Worm (Caenorhabditis elegans) whole organism, late embryonic: ENCODE data around the gene C31H1.5.
A peak's percentile ranks its signal among the peaks of the same experiment; 100 is the strongest.

ENCODE experiments used
- C38D4.7 ChIP-seq: fragments of 200-800 bp; sonication (Bioruptor generic); optimal IDR thresholded peaks from 2 replicates; lab custom pipeline; 2018; ENCODE audit warnings: mild to moderate bottlenecking, missing genetic modification characterization, moderate library complexity, missing compliant biosample characterization
- F13H6.1 ChIP-seq: sonication (generic microtip); optimal IDR thresholded peaks from 2 replicates; lab custom pipeline; 2016; ENCODE audit warnings: missing genetic modification characterization, missing compliant biosample characterization
- K02D7.2 ChIP-seq: sonication (generic microtip); optimal IDR thresholded peaks from 2 replicates; lab custom pipeline; 2017; ENCODE audit warnings: mild to moderate bottlenecking, missing genetic modification characterization, missing compliant biosample characterization
- Y22D7AL.16 ChIP-seq: sonication (generic microtip); optimal IDR thresholded peaks from 2 replicates; lab custom pipeline; 2016; ENCODE audit warnings: missing genetic modification characterization, missing compliant biosample characterization
- ahr-1 ChIP-seq: sonication (generic microtip); optimal IDR thresholded peaks from 2 replicates; lab custom pipeline; 2016; ENCODE audit warnings: missing genetic modification characterization, missing compliant biosample characterization
- ceh-14 ChIP-seq: sonication (generic microtip); optimal IDR thresholded peaks from 2 replicates; lab custom pipeline; 2016; ENCODE audit warnings: missing genotype, missing genetic modification characterization, missing compliant biosample characterization
- ceh-18 ChIP-seq: sonication (generic microtip); optimal IDR thresholded peaks from 2 replicates; lab custom pipeline; 2016; ENCODE audit warnings: missing genetic modification characterization, missing compliant biosample characterization
- ceh-19 ChIP-seq: fragments of 200-800 bp; sonication (Bioruptor generic); optimal IDR thresholded peaks from 2 replicates; lab custom pipeline; 2018; ENCODE audit warnings: mild to moderate bottlenecking, missing genetic modification characterization, missing compliant biosample characterization
- ceh-2 ChIP-seq: sonication (generic microtip); optimal IDR thresholded peaks from 2 replicates; lab custom pipeline; 2016; ENCODE audit warnings: missing genotype, missing genetic modification characterization, missing compliant biosample characterization
- ceh-22 ChIP-seq: sonication (generic microtip); optimal IDR thresholded peaks from 2 replicates; lab custom pipeline; 2017; ENCODE audit warnings: missing biosample characterization, missing genetic modification characterization
- ceh-30 ChIP-seq: fragments of 150-350 bp; optimal IDR thresholded peaks from 2 replicates; lab custom pipeline; 2014; ENCODE audit warnings: missing biosample characterization, missing genetic modification characterization
- ceh-34 ChIP-seq: sonication (generic microtip); optimal IDR thresholded peaks from 2 replicates; lab custom pipeline; 2016; ENCODE audit warnings: mild to moderate bottlenecking, missing genetic modification characterization, missing compliant biosample characterization
- che-1 ChIP-seq: sonication (generic microtip); optimal IDR thresholded peaks from 2 replicates; lab custom pipeline; 2016; ENCODE audit warnings: mild to moderate bottlenecking, missing genetic modification characterization, missing compliant biosample characterization
- dmd-4 ChIP-seq: sonication (generic microtip); optimal IDR thresholded peaks from 2 replicates; lab custom pipeline; 2016; ENCODE audit warnings: borderline replicate concordance, missing genetic modification characterization, missing compliant biosample characterization
- dve-1 ChIP-seq: sonication (generic microtip); optimal IDR thresholded peaks from 2 replicates; lab custom pipeline; 2017; ENCODE audit warnings: antibody characterized with exemption, mild to moderate bottlenecking, missing genetic modification characterization, missing compliant biosample characterization
- elt-2 ChIP-seq: sonication (generic microtip); optimal IDR thresholded peaks from 2 replicates; lab custom pipeline; 2016; ENCODE audit warnings: missing genetic modification reagents, missing genetic modification characterization, missing compliant biosample characterization
- eyg-1 ChIP-seq: sonication (generic microtip); optimal IDR thresholded peaks from 2 replicates; lab custom pipeline; 2016; ENCODE audit warnings: missing genotype, missing genetic modification characterization, missing compliant biosample characterization
- fkh-10 ChIP-seq: fragments of 150-350 bp; optimal IDR thresholded peaks from 2 replicates; lab custom pipeline; 2014; ENCODE audit warnings: missing biosample characterization, missing genetic modification reagents, missing genetic modification characterization
- fkh-6 ChIP-seq: sonication (generic microtip); optimal IDR thresholded peaks from 2 replicates; lab custom pipeline; 2016; ENCODE audit warnings: missing genetic modification characterization, missing compliant biosample characterization
- gmeb-2 ChIP-seq: sonication (generic microtip); optimal IDR thresholded peaks from 2 replicates; lab custom pipeline; 2016; ENCODE audit warnings: missing genetic modification characterization, inconsistent platforms, missing compliant biosample characterization
- hlh-13 ChIP-seq: fragments of 200-800 bp; sonication (Bioruptor generic); optimal IDR thresholded peaks from 2 replicates; lab custom pipeline; 2018; ENCODE audit warnings: mild to moderate bottlenecking, missing genetic modification characterization, missing compliant biosample characterization
- hlh-15 ChIP-seq: sonication (generic microtip); optimal IDR thresholded peaks from 2 replicates; lab custom pipeline; 2016; ENCODE audit warnings: missing genetic modification characterization, missing compliant biosample characterization
- hlh-30 ChIP-seq: sonication (generic microtip); optimal IDR thresholded peaks from 2 replicates; lab custom pipeline; 2017; ENCODE audit warnings: antibody characterized with exemption, missing genetic modification characterization, missing compliant biosample characterization; ENCODE audit not compliant: insufficient read depth
- hlh-6 ChIP-seq: sonication (generic microtip); optimal IDR thresholded peaks from 2 replicates; lab custom pipeline; 2016; ENCODE audit warnings: missing genotype, missing genetic modification characterization, missing compliant biosample characterization
- lim-6 ChIP-seq: sonication (generic microtip); optimal IDR thresholded peaks from 2 replicates; lab custom pipeline; 2016; ENCODE audit warnings: missing genetic modification characterization, missing compliant biosample characterization
- mec-3 ChIP-seq: sonication (generic microtip); optimal IDR thresholded peaks from 2 replicates; lab custom pipeline; 2016; ENCODE audit warnings: borderline replicate concordance, missing genetic modification characterization, missing compliant biosample characterization
- nfya-1 ChIP-seq: sonication (generic microtip); optimal IDR thresholded peaks from 2 replicates; lab custom pipeline; 2017; ENCODE audit warnings: missing genetic modification characterization, mild to moderate bottlenecking, missing compliant biosample characterization, antibody characterized with exemption, moderate library complexity
- nhr-11 ChIP-seq: fragments of 150-350 bp; optimal IDR thresholded peaks from 2 replicates; lab custom pipeline; 2014; ENCODE audit warnings: missing biosample characterization, missing genetic modification characterization
- npax-4 ChIP-seq: sonication (generic microtip); optimal IDR thresholded peaks from 2 replicates; lab custom pipeline; 2016; ENCODE audit warnings: missing genetic modification characterization, missing compliant biosample characterization
- odd-2 ChIP-seq: sonication (generic microtip); optimal IDR thresholded peaks from 2 replicates; lab custom pipeline; 2017; ENCODE audit warnings: antibody characterized with exemption, mild to moderate bottlenecking, missing genetic modification characterization, missing compliant biosample characterization
- pat-9 ChIP-seq: fragments of 200-800 bp; sonication (Bioruptor generic); optimal IDR thresholded peaks from 2 replicates; lab custom pipeline; 2018; ENCODE audit warnings: mild to moderate bottlenecking, missing genetic modification characterization, moderate library complexity, missing compliant biosample characterization
- pha-2 ChIP-seq: sonication (generic microtip); optimal IDR thresholded peaks from 2 replicates; lab custom pipeline; 2017; ENCODE audit warnings: mild to moderate bottlenecking, missing genetic modification characterization, missing compliant biosample characterization
- pros-1 ChIP-seq: fragments of 150-350 bp; optimal IDR thresholded peaks from 2 replicates; lab custom pipeline; 2014; ENCODE audit warnings: missing biosample characterization, missing genetic modification reagents, missing genetic modification characterization
- ref-2 ChIP-seq: sonication (generic microtip); optimal IDR thresholded peaks from 2 replicates; lab custom pipeline; 2016; ENCODE audit warnings: missing genetic modification characterization, missing compliant biosample characterization
- rnt-1 ChIP-seq: sonication (generic microtip); optimal IDR thresholded peaks from 2 replicates; lab custom pipeline; 2016; ENCODE audit warnings: missing genetic modification characterization, missing compliant biosample characterization
- sox-4 ChIP-seq: sonication (generic microtip); optimal IDR thresholded peaks from 2 replicates; lab custom pipeline; 2017; ENCODE audit warnings: mild to moderate bottlenecking, missing genetic modification characterization, inconsistent platforms, missing compliant biosample characterization
- tbx-2 ChIP-seq: sonication (generic microtip); optimal IDR thresholded peaks from 2 replicates; lab custom pipeline; 2016; ENCODE audit warnings: missing genetic modification characterization, missing compliant biosample characterization
- ttx-3 ChIP-seq: sonication (generic microtip); optimal IDR thresholded peaks from 2 replicates; lab custom pipeline; 2016; ENCODE audit warnings: missing genetic modification reagents, missing genetic modification characterization, missing compliant biosample characterization
- unc-55 ChIP-seq: sonication (generic microtip); optimal IDR thresholded peaks from 2 replicates; lab custom pipeline; 2017; ENCODE audit warnings: missing biosample characterization, missing genetic modification reagents, missing genetic modification characterization
- zip-5 ChIP-seq: sonication (generic microtip); optimal IDR thresholded peaks from 2 replicates; lab custom pipeline; 2016; ENCODE audit warnings: missing genetic modification characterization, missing compliant biosample characterization

The C31H1.5 gene

ce11 chrIV:5753253-5753652, 43.3 kb downstream of the C31H1.5 start (continued):
- no peak for TF ChIP-seq ttx-3 (tag; lab: Kevin White, UChicago)
- no peak for TF ChIP-seq ceh-30 (tag; lab: Kevin White, UChicago)
- peak; percentile 3 for TF ChIP-seq hlh-30 (tag; lab: Kevin White, UChicago)
- no peak for TF ChIP-seq F13H6.1
- no peak for TF ChIP-seq ahr-1 (tag; lab: Kevin White, UChicago)
- peak; percentile 17 for TF ChIP-seq ceh-14 (tag; lab: Kevin White, UChicago)
- no peak for TF ChIP-seq elt-2 (tag; lab: Kevin White, UChicago)
- no peak for TF ChIP-seq C38D4.7 (GFP tag; lab: Kevin White, UChicago)
- TF ChIP-seq nhr-11: no peak
- no peak for TF ChIP-seq gmeb-2 (tag; lab: Kevin White, UChicago)
- TF ChIP-seq rnt-1 (tag; lab: Kevin White, UChicago): no peak
- no peak for TF ChIP-seq npax-4 (tag; lab: Kevin White, UChicago)
- no peak for TF ChIP-seq mec-3
- TF ChIP-seq zip-5 (tag; lab: Kevin White, UChicago): no peak
- TF ChIP-seq Y22D7AL.16 (tag; lab: Kevin White, UChicago): no peak
- TF ChIP-seq ceh-2: no peak
- no peak for TF ChIP-seq che-1 (tag; lab: Kevin White, UChicago)
- no peak for TF ChIP-seq ceh-22 (tag; lab: Kevin White, UChicago)
- no peak for TF ChIP-seq hlh-6 (tag; lab: Kevin White, UChicago)
- no peak for TF ChIP-seq fkh-10 (GFP tag; lab: Kevin White, UChicago)
- TF ChIP-seq odd-2 (tag; lab: Kevin White, UChicago): no peak
- no peak for TF ChIP-seq hlh-13 (GFP tag; lab: Kevin White, UChicago)
- peak; percentile 74 for TF ChIP-seq ceh-18
- no peak for TF ChIP-seq hlh-15 (tag; lab: Kevin White, UChicago)
- TF ChIP-seq pha-2 (tag; lab: Kevin White, UChicago): peak; percentile 45
- no peak for TF ChIP-seq K02D7.2 (tag; lab: Kevin White, UChicago)
- TF ChIP-seq dve-1 (tag; lab: Kevin White, UChicago): peak; percentile 42
- no peak for TF ChIP-seq ref-2 (tag; lab: Kevin White, UChicago)
- no peak for TF ChIP-seq sox-4 (tag; lab: Kevin White, UChicago)
- no peak for TF ChIP-seq unc-55 (GFP tag; lab: Kevin White, UChicago)
- TF ChIP-seq pros-1: no peak
- TF ChIP-seq eyg-1: no peak
- TF ChIP-seq ceh-34 (tag; lab: Kevin White, UChicago): peak; percentile 27
- no peak for TF ChIP-seq pat-9 (tag; lab: Kevin White, UChicago)
- TF ChIP-seq fkh-6 (tag; lab: Kevin White, UChicago): no peak
- no peak for TF ChIP-seq lim-6 (tag; lab: Kevin White, UChicago)
- peak; percentile 15 for TF ChIP-seq tbx-2 (tag; lab: Kevin White, UChicago)
- TF ChIP-seq dmd-4 (tag; lab: Kevin White, UChicago): no peak

- TF ChIP-seq dve-1 (tag; lab: Kevin White, UChicago): no peak
- TF ChIP-seq ceh-19 (GFP tag; lab: Kevin White, UChicago): peak; percentile 46
Observed at ce11 chrIV:5752704-5753103, 43.9 kb downstream of the C31H1.5 start.

- TF ChIP-seq pat-9 (tag; lab: Kevin White, UChicago) (no peak), nfya-1 (tag; lab: Kevin White, UChicago) (peak; percentile 91)
Observed at ce11 chrIV:5751997-5752396, 44.6 kb downstream of the C31H1.5 start.
